Worm (Caenorhabditis elegans): ENCODE data around the gene pro-1.

- TF ChIP-seq fkh-6 (tag; optimal IDR thresholded peaks at IDR 0.05) (no peak), hlh-8 (tag; optimal IDR thresholded peaks at IDR 0.05) (no peak), fkh-10 (GFP tag; optimal IDR thresholded peaks at IDR 0.05) (no peak), nhr-11 (tag; optimal IDR thresholded peaks at IDR 0.05) (no peak), ama-1 (optimal IDR thresholded peaks at IDR 0.05) (no peak), ceh-30 (tag; optimal IDR thresholded peaks at IDR 0.05) (no peak), pax-1 (tag; optimal IDR thresholded peaks at IDR 0.05) (no peak), tbx-2 (tag; optimal IDR thresholded peaks at IDR 0.05) (no peak), unc-86 (tag; optimal IDR thresholded peaks at IDR 0.05) (no peak), dmd-4 (tag; optimal IDR thresholded peaks at IDR 0.05; ENCODE audit: borderline replicate concordance) (no peak), pha-4 (tag; optimal IDR thresholded peaks at IDR 0.05) (no peak), lin-11 (tag; optimal IDR thresholded peaks at IDR 0.05) (no peak), ceh-9 (tag; optimal IDR thresholded peaks at IDR 0.05) (no peak)
These were observed 47.3 kb downstream of the pro-1 start, which contains the start of gene ZK666.14 for ce11 chrII:10494467-10494866.
